Fruit fly (Drosophila melanogaster) whole organism, wandering third instar larva: ENCODE results near the gene THG.

Experiments used
- Abd-B ChIP-seq: fragments of >200 bp; optimal IDR thresholded peaks from 2 replicates; lab custom pipeline; 2017; ENCODE audit warnings: missing biosample characterization, missing genetic modification characterization
- CG9705 ChIP-seq: fragments of 200-800 bp; sonication (Bioruptor generic); optimal IDR thresholded peaks from 2 replicates; lab custom pipeline; 2018; ENCODE audit warnings: missing biosample characterization, mild to moderate bottlenecking, missing genetic modification characterization
- Dfd ChIP-seq: fragments of >200 bp; optimal IDR thresholded peaks from 2 replicates; lab custom pipeline; 2017; ENCODE audit warnings: missing biosample characterization, missing genetic modification characterization
- Hr83 ChIP-seq: fragments of 200-300 bp; sonication (Bioruptor generic); optimal IDR thresholded peaks from 2 replicates; lab custom pipeline; 2016; ENCODE audit warnings: missing biosample characterization, mild to moderate bottlenecking, missing genetic modification characterization, moderate library complexity; ENCODE audit not compliant: poor library complexity, severe bottlenecking
- Mio ChIP-seq: sonication (Bioruptor generic); optimal IDR thresholded peaks from 2 replicates; lab custom pipeline; 2016; ENCODE audit warnings: missing biosample characterization, missing genetic modification characterization
- N ChIP-seq: fragments of >200 bp; optimal IDR thresholded peaks from 2 replicates; lab custom pipeline; 2018; ENCODE audit warnings: missing biosample characterization, missing external identifiers, missing genetic modification characterization
- OdsH ChIP-seq: fragments of 200-800 bp; sonication (Bioruptor generic); optimal IDR thresholded peaks from 2 replicates; lab custom pipeline; 2016; ENCODE audit warnings: missing biosample characterization, mild to moderate bottlenecking, missing genetic modification characterization
- Rel ChIP-seq, 2 experiments: fragments of 200-800 bp; sonication (Bioruptor generic) in 1 of 2; optimal IDR thresholded peaks; 2 replicates in 1 of 2; 3 replicates in 1 of 2; lab custom pipeline; 2016 to 2019; ENCODE audit warnings: mild to moderate bottlenecking in 2 of 2, missing biosample characterization in 2 of 2, missing genetic modification characterization in 2 of 2, moderate library complexity in 1 of 2
- Sp1 ChIP-seq: fragments of 200-800 bp; sonication (Bioruptor generic); optimal IDR thresholded peaks from 3 replicates; lab custom pipeline; 2019; ENCODE audit warnings: missing biosample characterization, mild to moderate bottlenecking, missing genetic modification characterization, moderate library complexity
- lola ChIP-seq: fragments of >200 bp; optimal IDR thresholded peaks from 2 replicates; lab custom pipeline; 2017; ENCODE audit warnings: missing biosample characterization, missing genetic modification characterization
- tai ChIP-seq: sonication (Bioruptor generic); optimal IDR thresholded peaks from 2 replicates; lab custom pipeline; 2016; ENCODE audit warnings: missing biosample characterization, missing genetic modification characterization

DNA sequence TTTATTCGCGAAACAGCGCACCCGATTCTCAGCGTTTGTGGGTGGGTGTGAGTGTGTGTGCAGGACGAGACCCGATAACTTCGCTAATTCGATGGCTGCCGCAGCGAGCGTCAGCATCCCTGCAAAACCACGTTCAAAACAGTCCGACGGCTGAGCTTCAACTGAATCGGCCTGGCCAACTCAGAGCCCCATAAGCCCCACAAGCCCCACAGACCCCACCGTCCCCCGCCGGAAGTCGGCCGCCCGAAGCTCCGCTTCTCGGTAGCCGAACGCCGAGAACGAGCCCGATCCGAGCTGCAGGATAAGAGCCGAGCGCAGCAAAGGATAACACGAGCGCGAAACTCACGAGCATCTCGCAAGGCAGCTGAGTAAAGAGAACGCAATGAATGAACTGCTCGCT, 37.4 kb downstream of the THG start, which contains the start of gene side-II:
- TF ChIP-seq Sp1 (GFP tag; lab: Kevin White, UChicago) (no peak), Hr83 (GFP tag; lab: Kevin White, UChicago) (no peak), CG9705 (GFP tag; lab: Kevin White, UChicago) (no peak), Abd-B (GFP tag; lab: Kevin White, UChicago) (no peak), tai (GFP tag; lab: Kevin White, UChicago) (no peak), Dfd (GFP tag; lab: Kevin White, UChicago) (no peak), Mio (GFP tag; lab: Kevin White, UChicago) (no peak), Rel (GFP tag; optimal IDR thresholded peaks at IDR 0.05; lab: Kevin White, UChicago) (no peak), Rel (tag; optimal IDR thresholded peaks at IDR 0.05; lab: Kevin White, UChicago) (no peak), N (GFP tag; lab: Kevin White, UChicago) (no peak), OdsH (no peak), lola (GFP tag; lab: Kevin White, UChicago) (no peak)
